Fruit fly (Drosophila melanogaster) whole organism, embryonic: Measurements from ENCODE around the gene CG6738.
A peak's percentile ranks its signal among the peaks of the same experiment; 100 is the strongest.

Source experiments
- Abd-B ChIP-seq: fragments of 200-800 bp; sonication (Bioruptor generic); optimal IDR thresholded peaks from 2 replicates; lab custom pipeline; 2018; ENCODE audit warnings: missing biosample characterization, mild to moderate bottlenecking, missing genetic modification characterization, moderate library complexity
- Ada2b ChIP-seq: fragments of 200-800 bp; sonication (Bioruptor generic); IDR thresholded peaks from 2 replicates; pipeline ENCODE4 v1.3.6; 2022; ENCODE audit warnings: missing biosample characterization, missing genetic modification characterization
- CG15011 ChIP-seq: fragments of 200-800 bp; sonication (Bioruptor generic); optimal IDR thresholded peaks from 3 replicates; lab custom pipeline; 2018; ENCODE audit warnings: missing biosample characterization, mild to moderate bottlenecking, missing genetic modification characterization
- CG3065 ChIP-seq: fragments of 200-800 bp; sonication (Bioruptor generic); optimal IDR thresholded peaks from 2 replicates; lab custom pipeline; 2016; ENCODE audit warnings: missing biosample characterization, missing genetic modification characterization
- CG33557 ChIP-seq: fragments of 200-800 bp; sonication (Bioruptor generic); optimal IDR thresholded peaks from 2 replicates; lab custom pipeline; 2019; ENCODE audit warnings: missing biosample characterization, mild to moderate bottlenecking, missing genetic modification characterization, moderate library complexity
- CG4360 ChIP-seq: fragments of 200-800 bp; sonication (Bioruptor generic); IDR thresholded peaks from 2 replicates; pipeline ENCODE4 v1.3.6; 2022; ENCODE audit warnings: missing biosample characterization, missing genetic modification characterization
- CG4820 ChIP-seq: fragments of 200-800 bp; sonication (Bioruptor generic); optimal IDR thresholded peaks from 3 replicates; lab custom pipeline; 2016; ENCODE audit warnings: missing biosample characterization, missing genetic modification characterization
- CG6654 ChIP-seq: fragments of 200-800 bp; sonication (Bioruptor generic); optimal IDR thresholded peaks from 2 replicates; lab custom pipeline; 2017; ENCODE audit warnings: missing biosample characterization, mild to moderate bottlenecking, missing genetic modification characterization
- CG8281 ChIP-seq: fragments of 200-800 bp; sonication (Bioruptor generic); optimal IDR thresholded peaks from 2 replicates; lab custom pipeline; 2018; ENCODE audit warnings: missing biosample characterization, mild to moderate bottlenecking, missing genetic modification characterization, moderate library complexity
- D ChIP-seq, 2 experiments: fragments of 200-800 bp in 1 of 2; fragments of >200 bp in 1 of 2; sonication (Bioruptor generic) in 1 of 2; optimal IDR thresholded peaks; 2 replicates in 1 of 2; 3 replicates in 1 of 2; lab custom pipeline; 2017; ENCODE audit warnings: mild to moderate bottlenecking in 1 of 2, missing biosample characterization in 1 of 2, missing genetic modification characterization in 1 of 2, missing genetic modification reagents in 1 of 2
- Dip3 ChIP-seq: fragments of 200-800 bp; sonication (Bioruptor generic); optimal IDR thresholded peaks from 3 replicates; lab custom pipeline; 2016; ENCODE audit warnings: missing biosample characterization, missing genetic modification characterization
- Ets65A ChIP-seq: fragments of 200-800 bp; sonication (Bioruptor generic); peaks from one replicate; lab custom pipeline; 2016; ENCODE audit warnings: missing biosample characterization, missing genetic modification characterization
- Hand ChIP-seq: fragments of 200-800 bp; sonication (Bioruptor generic); optimal IDR thresholded peaks from 2 replicates; lab custom pipeline; 2017; ENCODE audit warnings: mild to moderate bottlenecking, missing biosample characterization, missing genetic modification reagents, missing genetic modification characterization
- Hr78 ChIP-seq, 2 experiments: fragments of 200-800 bp in 1 of 2; fragments of >200 bp in 1 of 2; sonication (Bioruptor generic) in 1 of 2; optimal IDR thresholded peaks; 2 replicates each; lab custom pipeline; 2017 to 2019; ENCODE audit warnings: missing biosample characterization in 2 of 2, missing genetic modification characterization in 2 of 2, mild to moderate bottlenecking in 1 of 2, moderate library complexity in 1 of 2
- Kr ChIP-seq: fragments of 200-800 bp; sonication (Bioruptor generic); optimal IDR thresholded peaks from 2 replicates; lab custom pipeline; 2017; ENCODE audit warnings: missing biosample characterization, mild to moderate bottlenecking, missing genetic modification characterization
- Lim3 ChIP-seq: fragments of 200-800 bp; sonication (Bioruptor generic); IDR thresholded peaks from 2 replicates; pipeline ENCODE4 v1.3.6; 2022; ENCODE audit warnings: missing biosample characterization, missing genetic modification characterization
- Med ChIP-seq: fragments of 200-800 bp; sonication (Bioruptor generic); peaks from one replicate; lab custom pipeline; 2016; ENCODE audit warnings: missing biosample characterization, missing genetic modification characterization, mild to moderate bottlenecking, inconsistent platforms, moderate library complexity
- Meics ChIP-seq: fragments of 200-800 bp; sonication (Bioruptor generic); optimal IDR thresholded peaks from 2 replicates; lab custom pipeline; 2017; ENCODE audit warnings: missing biosample characterization, mild to moderate bottlenecking, missing genetic modification characterization
- ab ChIP-seq: fragments of 200-800 bp; sonication (Bioruptor generic); optimal IDR thresholded peaks from 2 replicates; lab custom pipeline; 2016; ENCODE audit warnings: missing biosample characterization, missing genetic modification characterization
- chif ChIP-seq, 2 experiments: fragments of 200-800 bp; sonication (Bioruptor generic); optimal IDR thresholded peaks; 3 replicates each; lab custom pipeline; 2016; ENCODE audit warnings: missing biosample characterization in 2 of 2, missing genetic modification characterization in 2 of 2
- chinmo ChIP-seq: fragments of 200-800 bp; sonication (Bioruptor generic); IDR thresholded peaks from 4 replicates; pipeline ENCODE4 v1.3.6; 2022; ENCODE audit warnings: missing biosample characterization, missing genetic modification characterization; ENCODE audit not compliant: partially characterized antibody
- dmrt11E ChIP-seq: fragments of 200-800 bp; sonication (Bioruptor generic); optimal IDR thresholded peaks from 3 replicates; lab custom pipeline; 2018; ENCODE audit warnings: missing biosample characterization, mild to moderate bottlenecking, missing genetic modification characterization, moderate library complexity
- esg ChIP-seq: fragments of 200-800 bp; sonication (Bioruptor generic); conservative IDR thresholded peaks from 2 replicates; pipeline ENCODE4 v1.3.6; 2022; ENCODE audit warnings: missing biosample characterization, missing genetic modification characterization
- gce ChIP-seq: fragments of 200-800 bp; sonication (Bioruptor generic); IDR thresholded peaks from 3 replicates; pipeline ENCODE4 v1.3.6; 2022; ENCODE audit warnings: missing biosample characterization, missing genetic modification characterization
- her ChIP-seq: fragments of 200-800 bp; sonication (Bioruptor generic); optimal IDR thresholded peaks from 2 replicates; lab custom pipeline; 2016; ENCODE audit warnings: missing biosample characterization, missing genetic modification characterization
- kni ChIP-seq: fragments of 200-800 bp; sonication (Bioruptor generic); optimal IDR thresholded peaks from 3 replicates; lab custom pipeline; 2017; ENCODE audit warnings: mild to moderate bottlenecking, missing biosample characterization, missing genetic modification reagents, missing genetic modification characterization
- oc ChIP-seq: fragments of 200-800 bp; sonication (Bioruptor generic); optimal IDR thresholded peaks from 2 replicates; lab custom pipeline; 2018; ENCODE audit warnings: missing biosample characterization, mild to moderate bottlenecking, missing genetic modification characterization, moderate library complexity
- pan ChIP-seq, 4 experiments: fragments of >200 bp in 3 of 4; fragments of 200-800 bp in 1 of 4; sonication (Bioruptor generic) in 1 of 4; optimal IDR thresholded peaks in 3 of 4; IDR thresholded peaks in 1 of 4; 2 replicates each; pipeline versions ENCODE4 v1.3.6 to Lab custom; 2017 to 2022; ENCODE audit warnings: missing biosample characterization in 2 of 4, missing genetic modification characterization in 2 of 4, mixed read lengths in 1 of 4
- peb ChIP-seq: fragments of 200-800 bp; sonication (Bioruptor generic); IDR thresholded peaks from 2 replicates; pipeline ENCODE4 v1.3.6; 2022; ENCODE audit warnings: missing biosample characterization, missing genetic modification characterization
- slbo ChIP-seq: fragments of 200-800 bp; sonication (Bioruptor generic); IDR thresholded peaks from 2 replicates; pipeline ENCODE4 v1.3.6; 2022; ENCODE audit warnings: missing biosample characterization, missing genetic modification characterization
- sna ChIP-seq: fragments of 200-800 bp; sonication (Bioruptor generic); IDR thresholded peaks from 2 replicates; pipeline ENCODE4 v1.3.6; 2022; ENCODE audit warnings: missing biosample characterization, missing genetic modification characterization; ENCODE audit not compliant: partially characterized antibody
- so ChIP-seq: fragments of 200-800 bp; sonication (Bioruptor generic); IDR thresholded peaks from 3 replicates; pipeline ENCODE4 v1.3.6; 2022; ENCODE audit warnings: missing biosample characterization, missing genetic modification characterization
- sqz ChIP-seq: fragments of 200-800 bp; sonication (Bioruptor generic); optimal IDR thresholded peaks from 3 replicates; lab custom pipeline; 2018; ENCODE audit warnings: missing biosample characterization, mild to moderate bottlenecking, missing genetic modification characterization
- tll ChIP-seq, 2 experiments: fragments of 200-800 bp in 1 of 2; fragments of >200 bp in 1 of 2; sonication (Bioruptor generic) in 1 of 2; optimal IDR thresholded peaks; 2 replicates each; lab custom pipeline; 2017 to 2019; ENCODE audit warnings: missing biosample characterization in 2 of 2, missing genetic modification characterization in 2 of 2, mild to moderate bottlenecking in 1 of 2, moderate library complexity in 1 of 2
- twi ChIP-seq: fragments of 200-800 bp; optimal IDR thresholded peaks from 2 replicates; lab custom pipeline; 2019; ENCODE audit warnings: missing biosample characterization, mild to moderate bottlenecking, missing genetic modification characterization, moderate library complexity

CG6738 gene

dm6 chr3R:23130181-23130580, 30.8 kb downstream of the CG6738 start (continued):
- TF ChIP-seq Ets65A (GFP tag; lab: Kevin White, UChicago) (no peak), kni (peak; percentile 75)

- TF ChIP-seq oc (peak; percentile 67), sqz (GFP tag; lab: Kevin White, UChicago) (peak; percentile 59), chinmo (GFP tag; lab: Robert Waterston, UW) (0 out of 4 replicates have a peak, but pooled peaks have one; percentile 20), CG8281 (no peak), dmrt11E (tag; lab: Kevin White, UChicago) (no peak), CG4360 (GFP tag; lab: Robert Waterston, UW) (peak; percentile 96)
These were observed 31.6 kb downstream of the CG6738 start for dm6 chr3R:23130884-23131283.

dm6 chr3R:23131341-23131884, 32.1 kb downstream of the CG6738 start:
- no peak for TF ChIP-seq chif (GFP tag; optimal IDR thresholded peaks at IDR 0.05; lab: Kevin White, UChicago)
- peak; percentile 29 for TF ChIP-seq Kr
- no peak for TF ChIP-seq slbo
- TF ChIP-seq CG33557 (GFP tag; lab: Kevin White, UChicago): no peak
- no peak for TF ChIP-seq ab (GFP tag; lab: Kevin White, UChicago)
- 0 out of 3 replicates have a peak, but pooled peaks have one; percentile 18 for TF ChIP-seq gce (GFP tag; lab: Robert Waterston, UW)
- TF ChIP-seq twi: peak; percentile 93
- TF ChIP-seq D (optimal IDR thresholded peaks at IDR 0.05; lab: Kevin White, UChicago): peak; percentile 59
- TF ChIP-seq D (GFP tag; optimal IDR thresholded peaks at IDR 0.05; lab: Kevin White, UChicago): no peak
- TF ChIP-seq CG15011: no peak
- TF ChIP-seq tll (GFP tag; optimal IDR thresholded peaks at IDR 0.05; lab: Kevin White, UChicago): peak in 1 of 2 experiments; percentile 67
- TF ChIP-seq Meics: no peak
- peak; percentile 35 for TF ChIP-seq Med (GFP tag; lab: Kevin White, UChicago)
- TF ChIP-seq her (GFP tag; lab: Kevin White, UChicago): no peak
- no peak for TF ChIP-seq so
- TF ChIP-seq chinmo (GFP tag; lab: Robert Waterston, UW): 0 out of 4 replicates have a peak, but pooled peaks have one; percentile 3
- no peak for TF ChIP-seq Hr78 (GFP tag; optimal IDR thresholded peaks at IDR 0.05; lab: Kevin White, UChicago)
- TF ChIP-seq Ada2b (GFP tag; lab: Robert Waterston, UW): no peak
- TF ChIP-seq CG6654: no peak
- no peak for TF ChIP-seq Hand (GFP tag; lab: Kevin White, UChicago)
- TF ChIP-seq CG4820 (GFP tag; lab: Kevin White, UChicago): no peak
- peak; percentile 53 for TF ChIP-seq CG3065 (GFP tag; lab: Kevin White, UChicago)
- peak in 1 of 2 experiments; percentile 14 for TF ChIP-seq pan (optimal IDR thresholded peaks at IDR 0.05; lab: Kevin White, UChicago)
- no peak for TF ChIP-seq pan (GFP tag; optimal IDR thresholded peaks at IDR 0.05 in 1 of 2, IDR thresholded peaks at IDR 0.05 in 1 of 2)
- no peak for TF ChIP-seq Abd-B (GFP tag; lab: Kevin White, UChicago)
- no peak for TF ChIP-seq Dip3 (GFP tag; lab: Kevin White, UChicago)
- TF ChIP-seq esg: no peak

- TF ChIP-seq peb (GFP tag; lab: Robert Waterston, UW) (no peak), sna (GFP tag; lab: Robert Waterston, UW) (no peak), Med (GFP tag; lab: Kevin White, UChicago) (peak; percentile 10), Lim3 (no peak)
These were observed 33.0 kb downstream of the CG6738 start for dm6 chr3R:23132299-23132698.
